Fruit fly (Drosophila melanogaster): ENCODE results near the gene CG3792.
A peak's percentile ranks its signal among the peaks of the same experiment; 100 is the strongest.

The CG3792 gene

DNA sequence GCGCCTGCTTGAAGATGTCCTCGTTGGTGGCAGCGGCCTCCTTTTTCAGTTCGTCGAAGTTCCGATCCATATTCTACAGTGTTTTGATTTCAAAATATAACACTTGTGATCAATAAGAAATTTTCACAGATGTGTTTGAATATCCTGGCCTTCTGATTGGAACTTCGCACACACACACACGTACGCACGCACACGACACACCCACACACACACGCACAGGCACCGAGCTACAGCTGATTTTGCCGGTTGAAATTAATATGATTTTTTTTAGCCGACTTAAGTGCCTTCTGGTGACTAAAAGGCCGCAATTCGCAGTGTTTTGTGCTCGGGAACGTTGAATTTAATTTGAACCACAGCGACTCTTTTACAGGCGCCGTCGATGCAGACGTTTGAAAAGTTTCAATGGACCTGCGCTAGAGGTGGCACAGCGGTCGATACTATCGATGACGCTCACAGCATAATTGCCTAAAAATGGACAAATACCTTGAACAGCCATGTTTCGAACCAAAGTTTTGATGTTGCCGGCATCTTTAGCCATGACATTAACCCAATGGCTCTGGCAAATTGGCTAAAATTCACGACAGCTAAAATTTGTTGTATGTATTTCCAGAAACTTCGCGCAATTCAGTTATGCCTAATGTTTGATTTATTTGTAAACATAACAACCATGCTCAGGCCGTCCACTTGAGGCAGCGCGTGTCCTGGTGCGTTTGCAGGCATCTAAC lies 32.4 kb downstream of the CG3792 start, which contains the start of gene Rtnl1 (continued):
- TF ChIP-seq phol (tag; optimal IDR thresholded peaks at IDR 0.05) (peak; percentile 81), HLH3B (GFP tag; IDR thresholded peaks at IDR 0.05) (no peak), vvl (GFP tag; IDR thresholded peaks at IDR 0.05) (peak; percentile 54; the same call in 1 of the 2 replicates), Side (GFP tag; optimal IDR thresholded peaks at IDR 0.05) (peak; percentile 3), kah (GFP tag; optimal IDR thresholded peaks at IDR 0.05) (no peak), row (GFP tag; IDR thresholded peaks at IDR 0.05) (peak; percentile 57), zen (tag; optimal IDR thresholded peaks at IDR 0.05) (peak; percentile 9), ems (GFP tag; optimal IDR thresholded peaks at IDR 0.05) (no peak), chinmo (GFP tag; IDR thresholded peaks at IDR 0.05; ENCODE audit: partially characterized antibody) (peak; percentile 99), CG11456 (GFP tag; IDR thresholded peaks at IDR 0.05) (no peak), h (optimal IDR thresholded peaks at IDR 0.05) (no peak), toy (GFP tag; IDR thresholded peaks at IDR 0.05) (no peak), exex (tag; optimal IDR thresholded peaks at IDR 0.05) (no peak), Doc3 (GFP tag; IDR thresholded peaks at IDR 0.05; ENCODE audit: partially characterized antibody) (peak; percentile 80), ranshi (GFP tag; IDR thresholded peaks at IDR 0.05) (no peak), CG14965 (GFP tag; optimal IDR thresholded peaks at IDR 0.05; ENCODE audit: borderline replicate concordance) (no peak), emc (GFP tag; optimal IDR thresholded peaks at IDR 0.05) (no peak), NC2α (GFP tag; optimal IDR thresholded peaks at IDR 0.05) (no peak), CG17802 (tag; optimal IDR thresholded peaks at IDR 0.05) (no peak), sens (GFP tag) (peak; percentile 85), CoRest (tag; optimal IDR thresholded peaks at IDR 0.05) (peak; percentile 48)

DNA sequence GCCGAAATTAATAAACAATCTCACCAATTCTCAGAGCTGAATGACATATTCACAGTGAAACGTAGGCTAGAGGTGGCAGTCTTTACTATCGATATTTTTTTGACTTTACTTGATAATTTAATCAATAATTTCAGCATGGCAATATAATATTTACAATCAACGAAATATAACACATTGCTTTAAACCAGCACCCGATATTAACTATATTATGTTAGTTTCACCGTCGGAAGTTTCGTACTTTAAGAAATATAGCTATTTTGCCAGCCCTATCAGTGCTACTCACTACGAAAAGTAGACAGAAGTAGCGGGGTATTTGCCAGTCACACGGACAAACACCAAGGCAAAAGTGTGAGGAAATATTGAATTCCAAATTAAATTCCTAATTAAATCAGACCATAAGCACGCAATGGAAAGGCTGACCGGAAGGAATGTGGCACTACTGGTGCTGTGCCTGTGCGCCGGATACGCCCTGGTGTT lies 33.7 kb downstream of the CG3792 start, which contains the start of the genes CG31917, Tfb5 and SelT:
CG31917 (minus strand) TSS at position 51 of the 477 bp plus-strand sequence.
Tfb5 (minus strand) TSS at position 51 of the 477 bp plus-strand sequence.
SelT (plus strand) TSS at position 139 of the 477 bp plus-strand sequence.
- no peak for TF ChIP-seq CG17328 (GFP tag; IDR thresholded peaks at IDR 0.05)
- 0 out of 2 replicates have a peak, but pooled peaks have one; percentile 21 for TF ChIP-seq CG7372 (GFP tag; IDR thresholded peaks at IDR 0.05)
- no peak for TF ChIP-seq CG32772 (GFP tag; IDR thresholded peaks at IDR 0.05)
- TF ChIP-seq tap (tag; optimal IDR thresholded peaks at IDR 0.05), result no peak
- no peak for TF ChIP-seq luna (GFP tag; optimal IDR thresholded peaks at IDR 0.05)
- TF ChIP-seq corto (GFP tag; optimal IDR thresholded peaks at IDR 0.05), result no peak
- peak; percentile 13 for TF ChIP-seq kay (GFP tag; optimal IDR thresholded peaks at IDR 0.05)
- no peak for TF ChIP-seq fd102C (GFP tag; optimal IDR thresholded peaks at IDR 0.05)
- TF ChIP-seq CG5245 (GFP tag; optimal IDR thresholded peaks at IDR 0.05), result no peak
- TF ChIP-seq sc (optimal IDR thresholded peaks at IDR 0.05), result no peak
- TF ChIP-seq sc (GFP tag; optimal IDR thresholded peaks at IDR 0.05), result no peak
- peak; percentile 16 to 67 for TF ChIP-seq dpn (GFP tag; optimal IDR thresholded peaks at IDR 0.05)
- no peak for TF ChIP-seq CG4360 (GFP tag; IDR thresholded peaks at IDR 0.05)
- no peak for TF ChIP-seq z (GFP tag; IDR thresholded peaks at IDR 0.05)
- no peak for TF ChIP-seq CG11398 (GFP tag; optimal IDR thresholded peaks at IDR 0.05)
- TF ChIP-seq sima (GFP tag; optimal IDR thresholded peaks at IDR 0.05), result no peak
- no peak for TF ChIP-seq fru (optimal IDR thresholded peaks at IDR 0.05)
- TF ChIP-seq CG13775 (GFP tag; optimal IDR thresholded peaks at IDR 0.05), result peak; percentile 70
- peak; percentile 80 for TF ChIP-seq knrl (GFP tag; IDR thresholded peaks at IDR 0.05; ENCODE audit: partially characterized antibody)
- peak; percentile 40 for TF ChIP-seq CG12104 (GFP tag; optimal IDR thresholded peaks at IDR 0.05)
- no peak for TF ChIP-seq CG7987 (GFP tag; optimal IDR thresholded peaks at IDR 0.05)
- TF ChIP-seq CG16863 (GFP tag; optimal IDR thresholded peaks at IDR 0.05), result peak; percentile 57
- TF ChIP-seq Nf-YC (tag; optimal IDR thresholded peaks at IDR 0.05), result no peak
- TF ChIP-seq zen (tag; optimal IDR thresholded peaks at IDR 0.05), result peak; percentile 50
- TF ChIP-seq CG12236 (GFP tag; optimal IDR thresholded peaks at IDR 0.05), result no peak
- TF ChIP-seq fd96Cb (tag; optimal IDR thresholded peaks at IDR 0.05), result peak; percentile 15
- TF ChIP-seq Fer2 (tag; optimal IDR thresholded peaks at IDR 0.05), result peak; percentile 17
- TF ChIP-seq CG7928 (GFP tag; optimal IDR thresholded peaks at IDR 0.05), result peak; percentile 46
- no peak for TF ChIP-seq en (GFP tag; optimal IDR thresholded peaks at IDR 0.05)
- peak in 1 of 2 experiments; percentile 44 for TF ChIP-seq insv (GFP tag; optimal IDR thresholded peaks at IDR 0.05)
- TF ChIP-seq hb (GFP tag; IDR thresholded peaks at IDR 0.05; ENCODE audit: partially characterized antibody), result peak; percentile 58; the same call in 1 of the 3 replicates
